Worm (Caenorhabditis elegans) whole organism, late embryonic: Measurements from ENCODE around the gene bath-39.

Experiments used
- C08G9.2 ChIP-seq: sonication (generic microtip); optimal IDR thresholded peaks from 2 replicates; lab custom pipeline; 2016; ENCODE audit warnings: mild to moderate bottlenecking, missing genetic modification characterization, moderate library complexity, missing compliant biosample characterization
- F13H6.1 ChIP-seq: sonication (generic microtip); optimal IDR thresholded peaks from 2 replicates; lab custom pipeline; 2016; ENCODE audit warnings: missing genetic modification characterization, missing compliant biosample characterization
- K02D7.2 ChIP-seq: sonication (generic microtip); optimal IDR thresholded peaks from 2 replicates; lab custom pipeline; 2017; ENCODE audit warnings: mild to moderate bottlenecking, missing genetic modification characterization, missing compliant biosample characterization
- K09A11.1 ChIP-seq: sonication (generic microtip); optimal IDR thresholded peaks from 2 replicates; lab custom pipeline; 2017; ENCODE audit warnings: antibody characterized with exemption, mild to moderate bottlenecking, missing genetic modification characterization, missing compliant biosample characterization; ENCODE audit not compliant: insufficient read depth
- T23F11.4 ChIP-seq: fragments of 200-800 bp; sonication (Bioruptor generic); optimal IDR thresholded peaks from 2 replicates; lab custom pipeline; 2018; ENCODE audit warnings: mild to moderate bottlenecking, missing genetic modification characterization, missing compliant biosample characterization
- Y22D7AL.16 ChIP-seq: sonication (generic microtip); optimal IDR thresholded peaks from 2 replicates; lab custom pipeline; 2016; ENCODE audit warnings: missing genetic modification characterization, missing compliant biosample characterization
- ahr-1 ChIP-seq: sonication (generic microtip); optimal IDR thresholded peaks from 2 replicates; lab custom pipeline; 2016; ENCODE audit warnings: missing genetic modification characterization, missing compliant biosample characterization
- ama-1 ChIP-seq: fragments of 150-350 bp; optimal IDR thresholded peaks from 2 replicates; lab custom pipeline; 2014
- ceh-14 ChIP-seq: sonication (generic microtip); optimal IDR thresholded peaks from 2 replicates; lab custom pipeline; 2016; ENCODE audit warnings: missing genotype, missing genetic modification characterization, missing compliant biosample characterization
- ceh-18 ChIP-seq: sonication (generic microtip); optimal IDR thresholded peaks from 2 replicates; lab custom pipeline; 2016; ENCODE audit warnings: missing genetic modification characterization, missing compliant biosample characterization
- ceh-19 ChIP-seq: fragments of 200-800 bp; sonication (Bioruptor generic); optimal IDR thresholded peaks from 2 replicates; lab custom pipeline; 2018; ENCODE audit warnings: mild to moderate bottlenecking, missing genetic modification characterization, missing compliant biosample characterization
- ceh-22 ChIP-seq: sonication (generic microtip); optimal IDR thresholded peaks from 2 replicates; lab custom pipeline; 2017; ENCODE audit warnings: missing biosample characterization, missing genetic modification characterization
- ceh-31 ChIP-seq: sonication (generic microtip); optimal IDR thresholded peaks from 2 replicates; lab custom pipeline; 2016; ENCODE audit warnings: missing genetic modification characterization, missing compliant biosample characterization
- ceh-34 ChIP-seq: sonication (generic microtip); optimal IDR thresholded peaks from 2 replicates; lab custom pipeline; 2016; ENCODE audit warnings: mild to moderate bottlenecking, missing genetic modification characterization, missing compliant biosample characterization
- che-1 ChIP-seq: sonication (generic microtip); optimal IDR thresholded peaks from 2 replicates; lab custom pipeline; 2016; ENCODE audit warnings: mild to moderate bottlenecking, missing genetic modification characterization, missing compliant biosample characterization
- dve-1 ChIP-seq: sonication (generic microtip); optimal IDR thresholded peaks from 2 replicates; lab custom pipeline; 2017; ENCODE audit warnings: antibody characterized with exemption, mild to moderate bottlenecking, missing genetic modification characterization, missing compliant biosample characterization
- elt-2 ChIP-seq: sonication (generic microtip); optimal IDR thresholded peaks from 2 replicates; lab custom pipeline; 2016; ENCODE audit warnings: missing genetic modification reagents, missing genetic modification characterization, missing compliant biosample characterization
- elt-4 ChIP-seq: sonication (generic microtip); optimal IDR thresholded peaks from 2 replicates; lab custom pipeline; 2016; ENCODE audit warnings: missing genetic modification characterization, missing compliant biosample characterization
- eyg-1 ChIP-seq: sonication (generic microtip); optimal IDR thresholded peaks from 2 replicates; lab custom pipeline; 2016; ENCODE audit warnings: missing genotype, missing genetic modification characterization, missing compliant biosample characterization
- fkh-6 ChIP-seq: sonication (generic microtip); optimal IDR thresholded peaks from 2 replicates; lab custom pipeline; 2016; ENCODE audit warnings: missing genetic modification characterization, missing compliant biosample characterization
- hlh-30 ChIP-seq: sonication (generic microtip); optimal IDR thresholded peaks from 2 replicates; lab custom pipeline; 2017; ENCODE audit warnings: antibody characterized with exemption, missing genetic modification characterization, missing compliant biosample characterization; ENCODE audit not compliant: insufficient read depth
- hlh-6 ChIP-seq: sonication (generic microtip); optimal IDR thresholded peaks from 2 replicates; lab custom pipeline; 2016; ENCODE audit warnings: missing genotype, missing genetic modification characterization, missing compliant biosample characterization
- lim-6 ChIP-seq: sonication (generic microtip); optimal IDR thresholded peaks from 2 replicates; lab custom pipeline; 2016; ENCODE audit warnings: missing genetic modification characterization, missing compliant biosample characterization
- madf-2 ChIP-seq: sonication (generic microtip); optimal IDR thresholded peaks from 2 replicates; lab custom pipeline; 2017; ENCODE audit warnings: missing genetic modification characterization, missing compliant biosample characterization
- nhr-11 ChIP-seq: fragments of 150-350 bp; optimal IDR thresholded peaks from 2 replicates; lab custom pipeline; 2014; ENCODE audit warnings: missing biosample characterization, missing genetic modification characterization
- npax-4 ChIP-seq: sonication (generic microtip); optimal IDR thresholded peaks from 2 replicates; lab custom pipeline; 2016; ENCODE audit warnings: missing genetic modification characterization, missing compliant biosample characterization
- odd-2 ChIP-seq: sonication (generic microtip); optimal IDR thresholded peaks from 2 replicates; lab custom pipeline; 2017; ENCODE audit warnings: antibody characterized with exemption, mild to moderate bottlenecking, missing genetic modification characterization, missing compliant biosample characterization
- pag-3 ChIP-seq: sonication (generic microtip); optimal IDR thresholded peaks from 2 replicates; lab custom pipeline; 2016; ENCODE audit warnings: missing compliant biosample characterization, missing genetic modification characterization, borderline replicate concordance
- pat-9 ChIP-seq: fragments of 200-800 bp; sonication (Bioruptor generic); optimal IDR thresholded peaks from 2 replicates; lab custom pipeline; 2018; ENCODE audit warnings: mild to moderate bottlenecking, missing genetic modification characterization, moderate library complexity, missing compliant biosample characterization
- pax-1 ChIP-seq: fragments of 150-350 bp; optimal IDR thresholded peaks from 2 replicates; lab custom pipeline; 2014; ENCODE audit warnings: missing biosample characterization, missing genetic modification characterization
- pha-2 ChIP-seq: sonication (generic microtip); optimal IDR thresholded peaks from 2 replicates; lab custom pipeline; 2017; ENCODE audit warnings: mild to moderate bottlenecking, missing genetic modification characterization, missing compliant biosample characterization
- pqm-1 ChIP-seq: sonication (generic microtip); optimal IDR thresholded peaks from 2 replicates; lab custom pipeline; 2016; ENCODE audit warnings: missing genetic modification characterization, missing compliant biosample characterization
- rnt-1 ChIP-seq: sonication (generic microtip); optimal IDR thresholded peaks from 2 replicates; lab custom pipeline; 2016; ENCODE audit warnings: missing genetic modification characterization, missing compliant biosample characterization
- sdc-2 ChIP-seq: sonication (generic microtip); optimal IDR thresholded peaks from 2 replicates; lab custom pipeline; 2016; ENCODE audit warnings: missing genotype, missing genetic modification characterization, missing compliant biosample characterization
- syd-9 ChIP-seq: sonication (generic microtip); optimal IDR thresholded peaks from 2 replicates; lab custom pipeline; 2016; ENCODE audit warnings: mild to moderate bottlenecking, missing genetic modification characterization, moderate library complexity, missing compliant biosample characterization
- tbx-2 ChIP-seq: sonication (generic microtip); optimal IDR thresholded peaks from 2 replicates; lab custom pipeline; 2016; ENCODE audit warnings: missing genetic modification characterization, missing compliant biosample characterization
- tbx-7 ChIP-seq: sonication (generic microtip); optimal IDR thresholded peaks from 2 replicates; lab custom pipeline; 2016; ENCODE audit warnings: missing genotype, missing genetic modification characterization, missing compliant biosample characterization
- ttx-3 ChIP-seq: sonication (generic microtip); optimal IDR thresholded peaks from 2 replicates; lab custom pipeline; 2016; ENCODE audit warnings: missing genetic modification reagents, missing genetic modification characterization, missing compliant biosample characterization
- unc-42 ChIP-seq: sonication (generic microtip); optimal IDR thresholded peaks from 2 replicates; lab custom pipeline; 2016; ENCODE audit warnings: missing genotype, missing genetic modification characterization, missing compliant biosample characterization

The bath-39 gene

DNA sequence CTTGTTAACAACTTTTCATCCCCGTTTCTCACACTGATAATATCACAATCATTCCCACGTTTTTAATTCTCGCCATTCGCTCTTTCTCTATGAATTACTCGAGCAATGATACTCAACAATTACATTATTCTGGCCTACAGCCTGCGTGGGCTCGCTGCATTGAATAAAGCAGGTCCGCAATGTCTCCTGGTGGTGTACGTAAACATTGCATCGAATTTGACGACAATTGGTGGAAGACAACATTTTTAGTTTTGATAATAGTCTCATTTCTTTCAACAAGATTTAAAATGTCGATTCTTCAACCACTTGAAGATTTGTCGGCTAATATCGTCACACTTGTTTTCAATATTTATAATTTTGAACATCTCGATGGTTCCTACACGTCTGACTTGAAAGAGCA, at the start of gene bath-39:
Gene bath-39, plus strand, starts transcription at position 137 of the 400 bp plus-strand sequence.
- no peak for TF ChIP-seq eyg-1 (tag; lab: Kevin White, UChicago)
- no peak for TF ChIP-seq npax-4
- no peak for TF ChIP-seq syd-9 (tag; lab: Kevin White, UChicago)
- peak; percentile 22 for TF ChIP-seq ceh-31 (tag; lab: Kevin White, UChicago)
- peak; percentile 75 for TF ChIP-seq unc-42 (tag; lab: Kevin White, UChicago)

DNA sequence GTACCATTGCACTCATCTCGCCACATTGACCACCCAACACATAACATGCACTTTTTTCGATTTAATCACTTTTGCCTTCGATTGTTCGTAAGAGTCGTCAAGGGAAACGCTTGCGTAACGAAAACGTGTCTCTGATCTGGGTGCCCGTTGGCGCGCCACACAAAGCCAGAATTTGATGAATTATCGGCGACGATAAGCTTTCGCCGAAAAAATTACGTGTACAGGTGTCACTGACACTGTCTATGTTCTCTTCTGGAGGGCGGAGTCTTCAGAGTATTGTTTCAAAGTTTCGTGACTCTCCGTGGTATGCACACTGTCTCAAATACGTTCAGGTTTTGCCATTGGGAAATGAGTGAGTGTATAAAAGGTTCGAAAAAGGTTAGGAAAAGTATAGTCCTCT, 48.6 kb upstream of the bath-39 start, which contains the start of gene F53F1.4:
Gene F53F1.4, plus strand, starts transcription at position 390 of the 400 bp plus-strand sequence.
- no peak for TF ChIP-seq pag-3
- no peak for TF ChIP-seq ceh-31 (tag; lab: Kevin White, UChicago)
- no peak for TF ChIP-seq eyg-1 (tag; lab: Kevin White, UChicago)
- no peak for TF ChIP-seq elt-4
- TF ChIP-seq madf-2 (tag; lab: Kevin White, UChicago), result no peak
- TF ChIP-seq ahr-1, result no peak
- no peak for TF ChIP-seq C08G9.2 (tag; lab: Kevin White, UChicago)
- no peak for TF ChIP-seq pqm-1
- TF ChIP-seq hlh-30 (tag; lab: Kevin White, UChicago), result no peak
- TF ChIP-seq elt-2 (tag; lab: Kevin White, UChicago), result no peak
- TF ChIP-seq hlh-6 (tag; lab: Kevin White, UChicago), result no peak
- TF ChIP-seq T23F11.4, result no peak
- TF ChIP-seq tbx-2 (tag; lab: Kevin White, UChicago), result no peak
- TF ChIP-seq nhr-11 (tag; lab: Kevin White, UChicago), result no peak
- no peak for TF ChIP-seq ceh-34 (tag; lab: Kevin White, UChicago)
- no peak for TF ChIP-seq che-1
- TF ChIP-seq tbx-7 (tag; lab: Kevin White, UChicago), result no peak
- no peak for TF ChIP-seq ceh-18 (tag; lab: Kevin White, UChicago)
- TF ChIP-seq sdc-2 (tag; lab: Kevin White, UChicago), result no peak

ce11 chrV:13411225-13411991, 47.9 kb upstream of the bath-39 start:
- TF ChIP-seq odd-2 (tag; lab: Kevin White, UChicago) (no peak), madf-2 (tag; lab: Kevin White, UChicago) (no peak), ceh-34 (tag; lab: Kevin White, UChicago) (no peak), rnt-1 (tag; lab: Kevin White, UChicago) (no peak), ttx-3 (no peak), pag-3 (no peak), ceh-14 (tag; lab: Kevin White, UChicago) (no peak), ceh-18 (tag; lab: Kevin White, UChicago) (no peak), Y22D7AL.16 (tag; lab: Kevin White, UChicago) (no peak), fkh-6 (tag; lab: Kevin White, UChicago) (peak; percentile 5), ceh-19 (GFP tag; lab: Kevin White, UChicago) (peak; percentile 17)

ce11 chrV:13411992-13412298, 47.3 kb upstream of the bath-39 start:
- TF ChIP-seq pax-1 (tag; lab: Kevin White, UChicago), result no peak
- no peak for TF ChIP-seq rnt-1 (tag; lab: Kevin White, UChicago)
- no peak for TF ChIP-seq pha-2 (tag; lab: Kevin White, UChicago)
- no peak for TF ChIP-seq ceh-22 (tag; lab: Kevin White, UChicago)
- TF ChIP-seq dve-1 (tag; lab: Kevin White, UChicago), result no peak
- no peak for TF ChIP-seq K09A11.1 (tag; lab: Kevin White, UChicago)
- no peak for TF ChIP-seq ama-1
- TF ChIP-seq elt-4, result no peak
- no peak for TF ChIP-seq F13H6.1 (tag; lab: Kevin White, UChicago)
- no peak for TF ChIP-seq ceh-14 (tag; lab: Kevin White, UChicago)
- no peak for TF ChIP-seq lim-6 (tag; lab: Kevin White, UChicago)
- no peak for TF ChIP-seq ceh-31 (tag; lab: Kevin White, UChicago)
- TF ChIP-seq K02D7.2, result no peak
- TF ChIP-seq pat-9, result no peak
- no peak for TF ChIP-seq eyg-1 (tag; lab: Kevin White, UChicago)
- TF ChIP-seq odd-2 (tag; lab: Kevin White, UChicago), result no peak
